Worm (Caenorhabditis elegans): ENCODE data around the gene T24F1.4.

DNA sequence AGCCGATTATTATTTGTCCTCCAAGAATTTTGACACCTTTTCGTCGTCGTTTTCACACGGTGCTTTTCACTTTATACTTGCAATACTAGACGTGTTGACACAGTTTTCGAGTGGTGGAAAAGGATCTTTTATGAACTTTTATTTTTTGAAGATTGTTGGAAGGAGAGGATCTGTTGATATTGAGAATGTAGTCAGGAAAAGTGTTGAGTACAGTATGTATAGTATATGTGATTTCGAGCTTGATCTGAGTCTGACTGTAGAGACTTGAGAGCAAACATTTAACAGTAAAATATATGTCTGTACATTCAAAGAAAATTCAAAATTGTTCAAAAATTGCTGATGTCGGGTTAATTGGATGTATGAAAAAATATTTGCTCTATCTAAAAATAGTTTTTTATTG lies 22.1 kb upstream of the T24F1.4 start:
- TF ChIP-seq rnt-1 (tag; optimal IDR thresholded peaks at IDR 0.05) (no peak), xbp-1 (tag; optimal IDR thresholded peaks at IDR 0.05) (no peak), C04F5.9 (tag; optimal IDR thresholded peaks at IDR 0.05) (no peak), C16A3.4 (tag; optimal IDR thresholded peaks at IDR 0.05) (no peak), egl-27 (tag; optimal IDR thresholded peaks at IDR 0.05) (no peak), nhr-20 (tag; optimal IDR thresholded peaks at IDR 0.05) (no peak), mdl-1 (tag; optimal IDR thresholded peaks at IDR 0.05) (no peak), fos-1 (tag; optimal IDR thresholded peaks at IDR 0.05) (no peak), snu-23 (GFP tag; optimal IDR thresholded peaks at IDR 0.05) (no peak)
